Worm (Caenorhabditis elegans) whole organism, midembryonic: ENCODE results near the gene vha-18.

ENCODE experiments used
- cog-1 ChIP-seq: sonication (generic microtip); optimal IDR thresholded peaks from 2 replicates; lab custom pipeline; 2016; ENCODE audit warnings: missing genetic modification characterization, missing compliant biosample characterization
- klf-2 ChIP-seq: fragments of 200-800 bp; sonication (Bioruptor generic); conservative IDR thresholded peaks from 2 replicates; pipeline ENCODE4 v1.3.6; 2022; ENCODE audit warnings: missing genetic modification reagents, missing genetic modification characterization, missing compliant biosample characterization
- ref-1 ChIP-seq: fragments of 200-800 bp; sonication (Bioruptor generic); conservative IDR thresholded peaks from 2 replicates; pipeline ENCODE4 v1.3.6; 2022; ENCODE audit warnings: missing genetic modification reagents, missing genetic modification characterization, missing compliant biosample characterization
- tab-1 ChIP-seq: fragments of 200-800 bp; sonication (Bioruptor generic); IDR thresholded peaks from 2 replicates; pipeline ENCODE4 v1.3.6; 2022; ENCODE audit warnings: missing genetic modification characterization, missing compliant biosample characterization
- ztf-23 ChIP-seq: fragments of 200-800 bp; sonication (Bioruptor generic); IDR thresholded peaks from 2 replicates; pipeline ENCODE4 v1.3.6; 2022; ENCODE audit warnings: missing genetic modification reagents, missing genetic modification characterization, missing compliant biosample characterization
- ztf-29 ChIP-seq: fragments of 200-800 bp; sonication (Bioruptor generic); IDR thresholded peaks from 2 replicates; pipeline ENCODE4 v1.3.6; 2022; ENCODE audit warnings: missing genetic modification reagents, missing genetic modification characterization, missing compliant biosample characterization

ce11 chrV:8375849-8376248 lies 37.4 kb downstream of the vha-18 start, which contains the start of gene F38E1.3:
- no peak for TF ChIP-seq ztf-29 (GFP tag; lab: Robert Waterston, UW)
- no peak for TF ChIP-seq ref-1 (GFP tag; lab: Robert Waterston, UW)
- no peak for TF ChIP-seq cog-1
- no peak for TF ChIP-seq klf-2 (GFP tag; lab: Robert Waterston, UW)
- no peak for TF ChIP-seq ztf-23
- no peak for TF ChIP-seq tab-1 (GFP tag; lab: Robert Waterston, UW)
